Worm (Caenorhabditis elegans): ENCODE data around the gene fkb-4.

fkb-4 gene

ce11 chrV:12763291-12763995, 23.5 kb downstream of the fkb-4 start, which contains the start of the genes abcf-1 and scc-3 (continued):
- TF ChIP-seq rec-8 (tag; optimal IDR thresholded peaks at IDR 0.05) (no peak), aptf-3 (GFP tag; IDR thresholded peaks at IDR 0.05) (no peak), Y79H2A.3 (GFP tag; conservative IDR thresholded peaks at IDR 0.05) (no peak), die-1 (tag; optimal IDR thresholded peaks at IDR 0.05) (no peak), lin-54 (GFP tag; optimal IDR thresholded peaks at IDR 0.05) (peak; percentile 35), unc-62 (GFP tag; optimal IDR thresholded peaks at IDR 0.05) (no peak), nhr-90 (tag; optimal IDR thresholded peaks at IDR 0.05) (no peak), tbx-9 (tag; optimal IDR thresholded peaks at IDR 0.05; ENCODE audit: borderline replicate concordance) (no peak), ceh-58 (GFP tag; IDR thresholded peaks at IDR 0.05) (no peak), tlf-1 (GFP tag; optimal IDR thresholded peaks at IDR 0.05) (no peak), egl-44 (GFP tag; IDR thresholded peaks at IDR 0.05) (no peak), F33H1.4 (GFP tag; IDR thresholded peaks at IDR 0.05) (peak; percentile 48), ceh-40 (GFP tag; IDR thresholded peaks at IDR 0.05) (no peak), nfya-2 (GFP tag; IDR thresholded peaks at IDR 0.05) (no peak), snpc-3.4 (tag; optimal IDR thresholded peaks at IDR 0.05) (peak; percentile 42), let-526 (GFP tag; IDR thresholded peaks at IDR 0.05) (no peak), cebp-2 (GFP tag; IDR thresholded peaks at IDR 0.05) (no peak), atf-7 (tag; optimal IDR thresholded peaks at IDR 0.05) (no peak), attf-6 (GFP tag; IDR thresholded peaks at IDR 0.05) (no peak), somi-1 (GFP tag; optimal IDR thresholded peaks at IDR 0.05) (no peak), madf-8 (GFP tag; conservative IDR thresholded peaks at IDR 0.05) (peak; percentile 60), mxl-1 (tag; optimal IDR thresholded peaks at IDR 0.05) (no peak), ztf-26 (tag; optimal IDR thresholded peaks at IDR 0.05) (no peak), sptf-2 (GFP tag; optimal IDR thresholded peaks at IDR 0.05) (no peak), hrde-1 (tag; optimal IDR thresholded peaks at IDR 0.05; ENCODE audit: borderline replicate concordance) (no peak), snpc-1.1 (tag; optimal IDR thresholded peaks at IDR 0.05; ENCODE audit: insufficient read depth) (peak; percentile 39), dpl-1 (GFP tag; optimal IDR thresholded peaks at IDR 0.05) (peak; percentile 51), hlh-12 (tag; optimal IDR thresholded peaks at IDR 0.05) (no peak), rpc-1 (optimal IDR thresholded peaks at IDR 0.05) (no peak), rpc-1 (tag; optimal IDR thresholded peaks at IDR 0.05) (no peak), nhr-27 (tag; optimal IDR thresholded peaks at IDR 0.05) (no peak), nhr-120 (GFP tag; IDR thresholded peaks at IDR 0.05) (no peak), fkh-3 (tag; optimal IDR thresholded peaks at IDR 0.05) (no peak), ceh-79 (tag; optimal IDR thresholded peaks at IDR 0.05) (no peak), ZK185.1 (tag; optimal IDR thresholded peaks at IDR 0.05; ENCODE audit: poor library complexity, severe bottlenecking) (no peak), Y53G8AR.9 (GFP tag; conservative IDR thresholded peaks at IDR 0.05) (no peak), F23B12.7 (tag; optimal IDR thresholded peaks at IDR 0.05; ENCODE audit: insufficient read depth) (peak; percentile 25), akir-1 (GFP tag; optimal IDR thresholded peaks at IDR 0.05) (no peak), madf-6 (GFP tag; IDR thresholded peaks at IDR 0.05) (peak; percentile 81; the same call in 1 of the 2 replicates), bed-2 (GFP tag; IDR thresholded peaks at IDR 0.05) (no peak), hmg-20 (GFP tag; IDR thresholded peaks at IDR 0.05) (no peak), repo-1 (tag; optimal IDR thresholded peaks at IDR 0.05) (no peak), lin-40 (tag; optimal IDR thresholded peaks at IDR 0.05) (no peak), sea-2 (GFP tag; IDR thresholded peaks at IDR 0.05) (no peak), dox-1 (GFP tag; IDR thresholded peaks at IDR 0.05) (0 out of 2 replicates have a peak, but pooled peaks have one; percentile 14), hmg-1.2 (GFP tag; IDR thresholded peaks at IDR 0.05) (no peak), egrh-3 (GFP tag; IDR thresholded peaks at IDR 0.05) (no peak), mcd-1 (GFP tag; IDR thresholded peaks at IDR 0.05) (no peak), F10E7.11 (tag; optimal IDR thresholded peaks at IDR 0.05) (no peak)

Measured in whole organism, young adult.